Worm (Caenorhabditis elegans) whole organism, young adult: ENCODE results near the gene glb-19.

Source experiments
- B0336.3 ChIP-seq: fragments of 200-800 bp; sonication (Bioruptor generic); IDR thresholded peaks from 2 replicates; pipeline ENCODE4 v1.3.6; 2022; ENCODE audit warnings: missing genetic modification characterization, missing compliant biosample characterization
- C06A6.2 ChIP-seq: fragments of 200-800 bp; sonication (Bioruptor generic); conservative IDR thresholded peaks from 2 replicates; pipeline ENCODE4 v1.3.6; 2022; ENCODE audit warnings: missing genetic modification characterization, missing compliant biosample characterization
- F33H1.4 ChIP-seq: fragments of 200-800 bp; sonication (Bioruptor generic); IDR thresholded peaks from 2 replicates; pipeline ENCODE4 v1.3.6; 2022; ENCODE audit warnings: missing genetic modification reagents, missing genetic modification characterization, missing compliant biosample characterization
- F52B5.7 ChIP-seq: sonication (generic microtip); optimal IDR thresholded peaks from 2 replicates; lab custom pipeline; 2016; ENCODE audit warnings: mild to moderate bottlenecking, missing genetic modification characterization, missing compliant biosample characterization
- F57A8.1 ChIP-seq: fragments of 200-800 bp; sonication (Bioruptor generic); optimal IDR thresholded peaks from 2 replicates; lab custom pipeline; 2018; ENCODE audit warnings: mild to moderate bottlenecking, missing genetic modification characterization, moderate library complexity, missing compliant biosample characterization
- F57C9.4 ChIP-seq: sonication (generic microtip); optimal IDR thresholded peaks from 2 replicates; lab custom pipeline; 2017; ENCODE audit warnings: mild to moderate bottlenecking, missing genetic modification characterization, missing compliant biosample characterization
- K11D2.4 ChIP-seq: fragments of 200-800 bp; sonication (Bioruptor generic); IDR thresholded peaks from 2 replicates; pipeline ENCODE4 v1.3.6; 2022; ENCODE audit warnings: missing genetic modification reagents, missing genetic modification characterization, missing compliant biosample characterization
- K12H6.12 ChIP-seq: fragments of 200-800 bp; sonication (Bioruptor generic); optimal IDR thresholded peaks from 2 replicates; lab custom pipeline; 2018; ENCODE audit warnings: mild to moderate bottlenecking, missing genetic modification characterization, missing compliant biosample characterization
- Y79H2A.3 ChIP-seq: fragments of 200-800 bp; sonication (Bioruptor generic); conservative IDR thresholded peaks from 2 replicates; pipeline ENCODE4 v1.3.6; 2022; ENCODE audit warnings: missing genetic modification reagents, missing genetic modification characterization, missing compliant biosample characterization
- ZK185.1 ChIP-seq: sonication (generic microtip); optimal IDR thresholded peaks from 2 replicates; lab custom pipeline; 2016; ENCODE audit warnings: mild to moderate bottlenecking, missing genetic modification characterization, missing compliant biosample characterization; ENCODE audit not compliant: poor library complexity, severe bottlenecking
- attf-5 ChIP-seq: fragments of 200-800 bp; sonication (Bioruptor generic); optimal IDR thresholded peaks from 2 replicates; lab custom pipeline; 2018; ENCODE audit warnings: mild to moderate bottlenecking, missing genetic modification characterization, missing compliant biosample characterization
- attf-6 ChIP-seq: fragments of 200-800 bp; sonication (Bioruptor generic); IDR thresholded peaks from 2 replicates; pipeline ENCODE4 v1.3.6; 2022; ENCODE audit warnings: missing genetic modification reagents, missing genetic modification characterization, missing compliant biosample characterization
- bed-2 ChIP-seq: fragments of 200-800 bp; sonication (Bioruptor generic); IDR thresholded peaks from 2 replicates; pipeline ENCODE4 v1.3.6; 2022; ENCODE audit warnings: missing genetic modification reagents, missing genetic modification characterization, missing compliant biosample characterization
- ccch-3 ChIP-seq: fragments of 200-800 bp; sonication (Bioruptor generic); optimal IDR thresholded peaks from 2 replicates; lab custom pipeline; 2018; ENCODE audit warnings: mild to moderate bottlenecking, missing genetic modification characterization, missing compliant biosample characterization
- cebp-1 ChIP-seq, 2 experiments: fragments of 200-800 bp in 1 of 2; sonication (Bioruptor generic) in 1 of 2; sonication (generic microtip) in 1 of 2; IDR thresholded peaks in 1 of 2; optimal IDR thresholded peaks in 1 of 2; 2 replicates each; pipeline versions ENCODE4 v1.3.6 to Lab custom; 2017 to 2022; ENCODE audit warnings: missing compliant biosample characterization in 2 of 2, missing genetic modification characterization in 2 of 2, mild to moderate bottlenecking in 1 of 2, missing genetic modification reagents in 1 of 2, moderate library complexity in 1 of 2
- ceh-100 ChIP-seq: fragments of 200-800 bp; sonication (Bioruptor generic); IDR thresholded peaks from 2 replicates; pipeline ENCODE4 v1.3.6; 2022; ENCODE audit warnings: missing genetic modification reagents, missing genetic modification characterization, missing compliant biosample characterization
- ceh-27 ChIP-seq: fragments of 200-800 bp; sonication (Bioruptor generic); optimal IDR thresholded peaks from 2 replicates; lab custom pipeline; 2018; ENCODE audit warnings: mild to moderate bottlenecking, missing genetic modification characterization, moderate library complexity, missing compliant biosample characterization
- ceh-91 ChIP-seq: fragments of 200-800 bp; sonication (Bioruptor generic); IDR thresholded peaks from 2 replicates; pipeline ENCODE4 v1.3.6; 2022; ENCODE audit warnings: missing genetic modification reagents, missing genetic modification characterization, missing compliant biosample characterization
- dox-1 ChIP-seq: fragments of 200-800 bp; sonication (Bioruptor generic); IDR thresholded peaks from 2 replicates; pipeline ENCODE4 v1.3.6; 2022; ENCODE audit warnings: missing genetic modification reagents, missing genetic modification characterization, missing compliant biosample characterization
- dpl-1 ChIP-seq: fragments of 150-350 bp; optimal IDR thresholded peaks from 2 replicates; lab custom pipeline; 2014; ENCODE audit warnings: missing biosample characterization, missing genetic modification reagents, missing genetic modification characterization
- egl-18 ChIP-seq: fragments of 200-800 bp; sonication (Bioruptor generic); IDR thresholded peaks from 2 replicates; pipeline ENCODE4 v1.3.6; 2022; ENCODE audit warnings: missing genetic modification reagents, missing genetic modification characterization, missing compliant biosample characterization
- egl-44 ChIP-seq: fragments of 200-800 bp; sonication (Bioruptor generic); IDR thresholded peaks from 2 replicates; pipeline ENCODE4 v1.3.6; 2022; ENCODE audit warnings: missing genetic modification reagents, missing genetic modification characterization, missing compliant biosample characterization
- gei-17 ChIP-seq: fragments of 200-800 bp; sonication (Bioruptor generic); optimal IDR thresholded peaks from 2 replicates; lab custom pipeline; 2018; ENCODE audit warnings: mild to moderate bottlenecking, missing genetic modification characterization, missing compliant biosample characterization
- hmg-1.2 ChIP-seq: fragments of 200-800 bp; sonication (Bioruptor generic); IDR thresholded peaks from 2 replicates; pipeline ENCODE4 v1.3.6; 2022; ENCODE audit warnings: missing genetic modification reagents, missing genetic modification characterization, missing compliant biosample characterization
- hrde-1 ChIP-seq: sonication (generic microtip); optimal IDR thresholded peaks from 2 replicates; lab custom pipeline; 2016; ENCODE audit warnings: missing genetic modification characterization, mild to moderate bottlenecking, missing compliant biosample characterization, moderate library complexity, missing genotype, missing genetic modification reagents, borderline replicate concordance
- hsf-1 ChIP-seq: fragments of 200-800 bp; sonication (Bioruptor generic); IDR thresholded peaks from 2 replicates; pipeline ENCODE4 v1.3.6; 2022; ENCODE audit warnings: missing genetic modification reagents, missing genetic modification characterization, missing compliant biosample characterization
- lin-26 ChIP-seq: fragments of 200-800 bp; sonication (Bioruptor generic); IDR thresholded peaks from 2 replicates; pipeline ENCODE4 v1.3.6; 2022; ENCODE audit warnings: missing genetic modification reagents, missing genetic modification characterization, missing compliant biosample characterization
- lin-35 ChIP-seq, 3 experiments: fragments of 150-350 bp in 2 of 3; sonication (generic microtip) in 1 of 3; optimal IDR thresholded peaks; 2 replicates each; lab custom pipeline; 2014 to 2018; ENCODE audit warnings: missing biosample characterization in 3 of 3, missing genetic modification characterization in 3 of 3, missing genetic modification reagents in 3 of 3
- lin-54 ChIP-seq: fragments of 200-800 bp; sonication (Bioruptor generic); optimal IDR thresholded peaks from 2 replicates; lab custom pipeline; 2018; ENCODE audit warnings: mild to moderate bottlenecking, missing genetic modification characterization, missing compliant biosample characterization
- madf-10 ChIP-seq: sonication (generic microtip); optimal IDR thresholded peaks from 2 replicates; lab custom pipeline; 2016; ENCODE audit warnings: mild to moderate bottlenecking, missing genetic modification characterization, missing compliant biosample characterization
- madf-3 ChIP-seq: fragments of 200-800 bp; sonication (Bioruptor generic); IDR thresholded peaks from 2 replicates; pipeline ENCODE4 v1.3.6; 2022; ENCODE audit warnings: missing genetic modification reagents, missing genetic modification characterization, missing compliant biosample characterization
- madf-6 ChIP-seq: fragments of 200-800 bp; sonication (Bioruptor generic); IDR thresholded peaks from 2 replicates; pipeline ENCODE4 v1.3.6; 2022; ENCODE audit warnings: missing genetic modification reagents, missing genetic modification characterization, missing compliant biosample characterization
- madf-8 ChIP-seq: fragments of 200-800 bp; sonication (Bioruptor generic); conservative IDR thresholded peaks from 2 replicates; pipeline ENCODE4 v1.3.6; 2022; ENCODE audit warnings: missing genetic modification reagents, missing genetic modification characterization, missing compliant biosample characterization
- mcd-1 ChIP-seq: fragments of 200-800 bp; sonication (Bioruptor generic); IDR thresholded peaks from 2 replicates; pipeline ENCODE4 v1.3.6; 2022; ENCODE audit warnings: missing genetic modification reagents, missing genetic modification characterization, missing compliant biosample characterization
- nfyb-1 ChIP-seq: fragments of 200-800 bp; sonication (Bioruptor generic); IDR thresholded peaks from 2 replicates; pipeline ENCODE4 v1.3.6; 2022; ENCODE audit warnings: missing genetic modification reagents, missing genetic modification characterization, missing compliant biosample characterization
- nhr-27 ChIP-seq: fragments of 200-800 bp; sonication (Bioruptor generic); optimal IDR thresholded peaks from 2 replicates; lab custom pipeline; 2018; ENCODE audit warnings: mild to moderate bottlenecking, missing genetic modification characterization, moderate library complexity, missing compliant biosample characterization
- nhr-80 ChIP-seq: sonication (generic microtip); optimal IDR thresholded peaks from 2 replicates; lab custom pipeline; 2016; ENCODE audit warnings: missing genetic modification characterization, missing compliant biosample characterization
- pbrm-1 ChIP-seq: fragments of 200-800 bp; sonication (Bioruptor generic); IDR thresholded peaks from 2 replicates; pipeline ENCODE4 v1.3.6; 2022; ENCODE audit warnings: missing genetic modification reagents, missing genetic modification characterization, missing compliant biosample characterization
- repo-1 ChIP-seq: sonication (generic microtip); optimal IDR thresholded peaks from 2 replicates; lab custom pipeline; 2017; ENCODE audit warnings: mild to moderate bottlenecking, missing genetic modification characterization, missing compliant biosample characterization
- snpc-1.3 ChIP-seq: sonication (generic microtip); optimal IDR thresholded peaks from 2 replicates; lab custom pipeline; 2017; ENCODE audit warnings: missing genetic modification characterization, mild to moderate bottlenecking, missing compliant biosample characterization, antibody characterized with exemption, moderate library complexity, missing genotype, missing genetic modification reagents; ENCODE audit not compliant: insufficient read depth
- somi-1 ChIP-seq: fragments of 200-800 bp; sonication (Bioruptor generic); optimal IDR thresholded peaks from 2 replicates; lab custom pipeline; 2018; ENCODE audit warnings: mild to moderate bottlenecking, missing genetic modification characterization, missing compliant biosample characterization
- tlf-1 ChIP-seq: fragments of 200-800 bp; sonication (Bioruptor generic); optimal IDR thresholded peaks from 2 replicates; lab custom pipeline; 2018; ENCODE audit warnings: mild to moderate bottlenecking, missing genetic modification characterization, missing compliant biosample characterization
- xnd-1 ChIP-seq: sonication (generic microtip); optimal IDR thresholded peaks from 2 replicates; lab custom pipeline; 2016; ENCODE audit warnings: missing genotype, missing genetic modification reagents, missing genetic modification characterization, missing compliant biosample characterization
- ztf-22 ChIP-seq: fragments of 200-800 bp; sonication (Bioruptor generic); optimal IDR thresholded peaks from 2 replicates; lab custom pipeline; 2018; ENCODE audit warnings: mild to moderate bottlenecking, missing genetic modification characterization, moderate library complexity, missing compliant biosample characterization
- ztf-25 ChIP-seq: fragments of 200-800 bp; sonication (Bioruptor generic); IDR thresholded peaks from 2 replicates; pipeline ENCODE4 v1.3.6; 2022; ENCODE audit warnings: missing genetic modification reagents, missing genetic modification characterization, missing compliant biosample characterization

glb-19 gene

DNA sequence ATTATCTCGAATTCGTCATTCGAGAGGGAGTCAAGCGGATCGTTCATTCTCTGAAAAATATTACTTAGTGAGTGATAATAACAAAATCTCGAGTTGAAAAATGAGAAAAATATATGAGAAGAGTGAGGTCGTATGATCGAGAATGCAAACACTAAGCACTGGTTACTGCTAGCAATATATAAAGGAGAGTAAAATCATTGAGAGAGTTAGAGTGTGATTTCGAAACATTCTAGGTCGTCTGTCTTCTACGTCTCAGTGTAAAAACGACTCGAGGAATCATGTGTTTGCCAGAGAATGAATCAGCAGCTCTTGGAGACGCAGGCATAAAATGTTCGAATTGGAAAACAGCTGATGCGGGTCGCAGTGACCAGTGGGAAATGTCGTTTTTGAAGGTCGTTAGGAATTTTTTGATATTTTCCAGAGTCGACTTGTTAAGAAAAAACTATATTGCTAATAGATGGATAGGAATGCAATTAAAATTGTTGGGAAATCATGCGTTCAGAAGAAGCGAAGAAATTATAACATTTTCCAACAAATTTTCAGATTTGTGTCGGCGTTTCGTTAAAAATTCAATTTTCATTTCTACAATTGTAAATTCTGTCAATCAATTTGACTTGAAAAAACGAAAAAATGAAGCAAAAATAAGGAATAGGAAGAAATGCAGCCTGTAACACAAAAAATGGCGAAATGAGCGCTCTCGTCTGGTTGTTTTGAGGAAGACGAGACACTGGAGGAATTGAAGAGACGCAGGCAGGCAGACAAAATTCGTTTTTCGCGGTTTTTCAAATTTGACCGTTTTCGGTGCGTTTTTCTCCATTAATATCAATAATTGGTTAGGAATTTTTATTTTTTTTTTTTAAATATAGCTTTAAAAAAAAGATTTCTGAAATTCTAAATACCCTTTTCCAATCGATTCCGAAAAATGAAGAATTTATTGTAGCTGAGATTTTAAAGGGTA, 43.4 kb upstream of the glb-19 start, which contains the start of gene allo-1:
Gene allo-1, minus strand, starts transcription at position 51 of the 958 bp plus-strand sequence.
- TF ChIP-seq ccch-3 (GFP tag; lab: Kevin White, UChicago) (no peak), K12H6.12 (tag; lab: Kevin White, UChicago) (peak; percentile 10), egl-44 (GFP tag; lab: Robert Waterston, UW) (no peak), attf-5 (GFP tag; lab: Kevin White, UChicago) (peak; percentile 90), lin-54 (peak; percentile 66), F57A8.1 (GFP tag; lab: Kevin White, UChicago) (no peak), hmg-1.2 (GFP tag; lab: Robert Waterston, UW) (peak; percentile 100), madf-10 (tag; lab: Kevin White, UChicago) (peak; percentile 4), F33H1.4 (GFP tag; lab: Robert Waterston, UW) (0 out of 2 replicates have a peak, but pooled peaks have one; percentile 12), K11D2.4 (GFP tag; lab: Robert Waterston, UW) (no peak), hrde-1 (tag; lab: Kevin White, UChicago) (no peak), mcd-1 (GFP tag; lab: Robert Waterston, UW) (peak; percentile 28; the same call in 1 of the 2 replicates), egl-18 (GFP tag; lab: Robert Waterston, UW) (no peak), F52B5.7 (no peak), ceh-91 (GFP tag; lab: Robert Waterston, UW) (no peak), tlf-1 (GFP tag; lab: Kevin White, UChicago) (no peak), Y79H2A.3 (GFP tag; lab: Robert Waterston, UW) (no peak), madf-8 (GFP tag; lab: Robert Waterston, UW) (peak; percentile 17; the same call in 1 of the 2 replicates), snpc-1.3 (tag; lab: Kevin White, UChicago) (no peak), nhr-80 (tag; lab: Kevin White, UChicago) (peak; percentile 74), F57C9.4 (tag; lab: Kevin White, UChicago) (no peak), somi-1 (GFP tag; lab: Kevin White, UChicago) (peak; percentile 54), xnd-1 (no peak), nfyb-1 (GFP tag; lab: Robert Waterston, UW) (peak; percentile 28; the same call in 1 of the 2 replicates), ceh-27 (GFP tag; lab: Kevin White, UChicago) (peak; percentile 15), attf-6 (GFP tag; lab: Robert Waterston, UW) (no peak), ceh-100 (GFP tag; lab: Robert Waterston, UW) (no peak), B0336.3 (GFP tag; lab: Robert Waterston, UW) (peak; percentile 34; the same call in 1 of the 2 replicates), madf-3 (no peak), hsf-1 (GFP tag; lab: Robert Waterston, UW) (no peak), madf-6 (GFP tag; lab: Robert Waterston, UW) (peak; percentile 64), ZK185.1 (tag; lab: Kevin White, UChicago) (peak; percentile 51), ztf-25 (no peak), nhr-27 (tag; lab: Kevin White, UChicago) (no peak), repo-1 (no peak), gei-17 (no peak), cebp-1 (GFP tag; IDR thresholded peaks at IDR 0.05; lab: Robert Waterston, UW) (peak; percentile 97), cebp-1 (tag; optimal IDR thresholded peaks at IDR 0.05; lab: Kevin White, UChicago) (peak; percentile 98), lin-35 (GFP tag; optimal IDR thresholded peaks at IDR 0.05; lab: Kevin White, UChicago) (peak in 1 of 3 experiments; percentile 34), bed-2 (no peak), ztf-22 (GFP tag; lab: Kevin White, UChicago) (no peak), dox-1 (GFP tag; lab: Robert Waterston, UW) (peak; percentile 28; the same call in 1 of the 2 replicates), pbrm-1 (GFP tag; lab: Robert Waterston, UW) (peak; percentile 49; the same call in 1 of the 2 replicates), C06A6.2 (no peak), lin-26 (GFP tag; lab: Robert Waterston, UW) (no peak), dpl-1 (GFP tag; lab: Kevin White, UChicago) (peak; percentile 36)
